Fruit fly (Drosophila melanogaster) whole organism, embryonic: Measurements from ENCODE around the gene Bet5.

Experiments
- Blimp-1 ChIP-seq: fragments of 200-800 bp; sonication (Bioruptor generic); optimal IDR thresholded peaks from 3 replicates; lab custom pipeline; 2018; ENCODE audit warnings: missing biosample characterization, missing genetic modification characterization, mild to moderate bottlenecking, moderate library complexity, missing genetic modification reagents
- CG10366 ChIP-seq: fragments of 200-800 bp; sonication (Bioruptor generic); IDR thresholded peaks from 2 replicates; pipeline ENCODE4 v1.3.6; 2022; ENCODE audit warnings: missing biosample characterization, missing genetic modification characterization
- CG10565 ChIP-seq: fragments of 200-800 bp; sonication (Bioruptor generic); optimal IDR thresholded peaks from 3 replicates; lab custom pipeline; 2016; ENCODE audit warnings: missing biosample characterization, mild to moderate bottlenecking, missing genetic modification characterization
- CG11398 ChIP-seq: fragments of 200-800 bp; sonication (Bioruptor generic); optimal IDR thresholded peaks from 2 replicates; lab custom pipeline; 2016; ENCODE audit warnings: missing biosample characterization, missing genetic modification characterization
- CG11723 ChIP-seq: fragments of 200-800 bp; sonication (Bioruptor generic); optimal IDR thresholded peaks from 2 replicates; lab custom pipeline; 2017; ENCODE audit warnings: missing biosample characterization, mild to moderate bottlenecking, missing genetic modification characterization
- CG13287 ChIP-seq: fragments of 200-800 bp; sonication (Bioruptor generic); IDR thresholded peaks from 2 replicates; pipeline ENCODE4 v1.3.6; 2022; ENCODE audit warnings: missing biosample characterization, missing genetic modification characterization; ENCODE audit not compliant: partially characterized antibody
- CG13894 ChIP-seq: fragments of 200-800 bp; sonication (Bioruptor generic); optimal IDR thresholded peaks from 3 replicates; lab custom pipeline; 2018; ENCODE audit warnings: missing biosample characterization, mild to moderate bottlenecking, missing genetic modification characterization, moderate library complexity
- CG15269 ChIP-seq: fragments of 200-800 bp; sonication (Bioruptor generic); optimal IDR thresholded peaks from 2 replicates; lab custom pipeline; 2018; ENCODE audit warnings: missing biosample characterization, mild to moderate bottlenecking, missing genetic modification characterization, moderate library complexity
- CG1647 ChIP-seq: fragments of 200-800 bp; sonication (Bioruptor generic); optimal IDR thresholded peaks from 3 replicates; lab custom pipeline; 2016; ENCODE audit warnings: missing biosample characterization, missing genetic modification characterization
- CG16813 ChIP-seq: fragments of 200-800 bp; sonication (Bioruptor generic); IDR thresholded peaks from 3 replicates; pipeline ENCODE4 v1.3.6; 2022; ENCODE audit warnings: missing biosample characterization, missing genetic modification characterization; ENCODE audit not compliant: partially characterized antibody
- CG18011 ChIP-seq: fragments of 200-800 bp; sonication (Bioruptor generic); optimal IDR thresholded peaks from 2 replicates; lab custom pipeline; 2017; ENCODE audit warnings: missing biosample characterization, missing genetic modification characterization, mild to moderate bottlenecking, moderate library complexity, missing genotype
- CG2889 ChIP-seq: fragments of 200-800 bp; sonication (Bioruptor generic); IDR thresholded peaks from 3 replicates; pipeline ENCODE4 v1.3.6; 2022; ENCODE audit warnings: missing biosample characterization, missing genetic modification characterization
- CG31365 ChIP-seq: fragments of 200-800 bp; sonication (Bioruptor generic); optimal IDR thresholded peaks from 2 replicates; lab custom pipeline; 2018; ENCODE audit warnings: missing biosample characterization, mild to moderate bottlenecking, missing genetic modification characterization
- CG3163 ChIP-seq: fragments of 200-800 bp; sonication (Bioruptor generic); optimal IDR thresholded peaks from 3 replicates; lab custom pipeline; 2016; ENCODE audit warnings: missing biosample characterization, missing genetic modification characterization
- CG32532 ChIP-seq: fragments of 200-800 bp; sonication (Bioruptor generic); IDR thresholded peaks from 2 replicates; pipeline ENCODE4 v1.3.6; 2022; ENCODE audit warnings: missing biosample characterization, missing genetic modification characterization
- CG42726 ChIP-seq: fragments of 200-800 bp; sonication (Bioruptor generic); IDR thresholded peaks from 2 replicates; pipeline ENCODE4 v1.3.6; 2022; ENCODE audit warnings: missing biosample characterization, missing genetic modification characterization; ENCODE audit not compliant: partially characterized antibody
- CG4730 ChIP-seq: fragments of 200-800 bp; sonication (Bioruptor generic); IDR thresholded peaks from 2 replicates; pipeline ENCODE4 v1.3.6; 2022; ENCODE audit warnings: missing biosample characterization, missing genetic modification characterization
- CG5245 ChIP-seq: fragments of 200-800 bp; sonication (Bioruptor generic); optimal IDR thresholded peaks from 3 replicates; lab custom pipeline; 2016; ENCODE audit warnings: missing biosample characterization, missing genetic modification characterization
- CG6254 ChIP-seq: fragments of 200-800 bp; sonication (Bioruptor generic); optimal IDR thresholded peaks from 3 replicates; lab custom pipeline; 2017; ENCODE audit warnings: mild to moderate bottlenecking, missing biosample characterization, missing genetic modification reagents, missing genetic modification characterization
- CG6654 ChIP-seq: fragments of 200-800 bp; sonication (Bioruptor generic); optimal IDR thresholded peaks from 2 replicates; lab custom pipeline; 2017; ENCODE audit warnings: missing biosample characterization, mild to moderate bottlenecking, missing genetic modification characterization
- CG6791 ChIP-seq: fragments of 200-800 bp; sonication (Bioruptor generic); IDR thresholded peaks from 3 replicates; pipeline ENCODE4 v1.3.6; 2022; ENCODE audit warnings: missing biosample characterization, missing genetic modification characterization; ENCODE audit not compliant: partially characterized antibody
- CG6813 ChIP-seq: fragments of 200-800 bp; sonication (Bioruptor generic); optimal IDR thresholded peaks from 2 replicates; lab custom pipeline; 2017; ENCODE audit warnings: missing biosample characterization, missing genetic modification characterization, mild to moderate bottlenecking, moderate library complexity, missing genetic modification reagents
- CG8281 ChIP-seq: fragments of 200-800 bp; sonication (Bioruptor generic); optimal IDR thresholded peaks from 2 replicates; lab custom pipeline; 2018; ENCODE audit warnings: missing biosample characterization, mild to moderate bottlenecking, missing genetic modification characterization, moderate library complexity
- CG8290 ChIP-seq, 3 experiments: fragments of 200-800 bp; sonication (Bioruptor generic); optimal IDR thresholded peaks; 2 replicates each; lab custom pipeline; 2016 to 2019; ENCODE audit warnings: missing biosample characterization in 3 of 3, missing genetic modification characterization in 3 of 3, mild to moderate bottlenecking in 2 of 3, moderate library complexity in 1 of 3
- CG8765 ChIP-seq: fragments of 200-800 bp; sonication (Bioruptor generic); IDR thresholded peaks from 2 replicates; pipeline ENCODE4 v1.3.6; 2022; ENCODE audit warnings: missing biosample characterization, missing genetic modification characterization
- CTCF ChIP-seq: fragments of 200-800 bp; sonication (Bioruptor generic); optimal IDR thresholded peaks from 2 replicates; lab custom pipeline; 2017; ENCODE audit warnings: missing biosample characterization, mild to moderate bottlenecking, missing genetic modification characterization, moderate library complexity
- Ets65A ChIP-seq: fragments of 200-800 bp; sonication (Bioruptor generic); peaks from one replicate; lab custom pipeline; 2016; ENCODE audit warnings: missing biosample characterization, missing genetic modification characterization
- HLH4C ChIP-seq: fragments of 200-800 bp; sonication (Bioruptor generic); IDR thresholded peaks from 3 replicates; pipeline ENCODE4 v1.3.6; 2022; ENCODE audit warnings: missing biosample characterization, missing genetic modification characterization; ENCODE audit not compliant: partially characterized antibody
- HmgD ChIP-seq: fragments of 200-800 bp; sonication (Bioruptor generic); optimal IDR thresholded peaks from 3 replicates; lab custom pipeline; 2016; ENCODE audit warnings: missing biosample characterization, missing genetic modification characterization
- Hr39 ChIP-seq: fragments of >200 bp; optimal IDR thresholded peaks from 2 replicates; lab custom pipeline; 2017
- MBD-R2 ChIP-seq: fragments of 200-800 bp; sonication (Bioruptor generic); IDR thresholded peaks from 2 replicates; pipeline ENCODE4 v1.3.6; 2022; ENCODE audit warnings: missing biosample characterization, missing genetic modification characterization
- Med ChIP-seq: fragments of 200-800 bp; sonication (Bioruptor generic); peaks from one replicate; lab custom pipeline; 2016; ENCODE audit warnings: missing biosample characterization, missing genetic modification characterization, mild to moderate bottlenecking, inconsistent platforms, moderate library complexity
- Mes4 ChIP-seq: fragments of 200-800 bp; sonication (Bioruptor generic); optimal IDR thresholded peaks from 2 replicates; lab custom pipeline; 2016; ENCODE audit warnings: missing biosample characterization, missing genetic modification characterization
- NC2α ChIP-seq: fragments of 200-800 bp; sonication (Bioruptor generic); optimal IDR thresholded peaks from 2 replicates; lab custom pipeline; 2016; ENCODE audit warnings: missing biosample characterization, missing genetic modification characterization
- Opbp ChIP-seq: fragments of 200-800 bp; sonication (Bioruptor generic); IDR thresholded peaks from 3 replicates; pipeline ENCODE4 v1.3.6; 2022; ENCODE audit warnings: missing biosample characterization, missing genetic modification characterization; ENCODE audit not compliant: partially characterized antibody
- Sin3A ChIP-seq: fragments of >200 bp; optimal IDR thresholded peaks from 2 replicates; lab custom pipeline; 2018
- amos ChIP-seq: fragments of 200-800 bp; sonication (Bioruptor generic); IDR thresholded peaks from 2 replicates; pipeline ENCODE4 v1.3.6; 2022; ENCODE audit warnings: missing biosample characterization, missing genetic modification characterization; ENCODE audit not compliant: partially characterized antibody
- ase ChIP-seq: fragments of 200-800 bp; sonication (Bioruptor generic); IDR thresholded peaks from 3 replicates; pipeline ENCODE4 v1.3.6; 2022; ENCODE audit warnings: missing biosample characterization, missing genetic modification characterization
- bbx ChIP-seq: fragments of 200-800 bp; sonication (Bioruptor generic); IDR thresholded peaks from 2 replicates; pipeline ENCODE4 v1.3.6; 2022; ENCODE audit warnings: missing biosample characterization, missing genetic modification characterization; ENCODE audit not compliant: partially characterized antibody
- bsh ChIP-seq, 2 experiments: fragments of 200-800 bp; sonication (Bioruptor generic); optimal IDR thresholded peaks; 2 replicates each; lab custom pipeline; 2017 to 2018; ENCODE audit warnings: mild to moderate bottlenecking in 2 of 2, missing biosample characterization in 2 of 2, missing genetic modification characterization in 2 of 2, moderate library complexity in 1 of 2
- cas ChIP-seq: fragments of 200-800 bp; sonication (Bioruptor generic); IDR thresholded peaks from 2 replicates; pipeline ENCODE4 v1.3.6; 2022; ENCODE audit warnings: missing biosample characterization, missing genetic modification characterization
- gce ChIP-seq: fragments of 200-800 bp; sonication (Bioruptor generic); IDR thresholded peaks from 3 replicates; pipeline ENCODE4 v1.3.6; 2022; ENCODE audit warnings: missing biosample characterization, missing genetic modification characterization
- insv ChIP-seq, 2 experiments: fragments of 200-800 bp; sonication (Bioruptor generic); optimal IDR thresholded peaks; 3 replicates each; lab custom pipeline; 2016 to 2018; ENCODE audit warnings: missing biosample characterization in 2 of 2, missing genetic modification characterization in 2 of 2
- lov ChIP-seq, 2 experiments: fragments of 200-800 bp in 1 of 2; fragments of >200 bp in 1 of 2; sonication (Bioruptor generic) in 1 of 2; IDR thresholded peaks in 1 of 2; optimal IDR thresholded peaks in 1 of 2; 2 replicates in 1 of 2; 3 replicates in 1 of 2; pipeline versions ENCODE4 v1.3.6 to Lab custom; 2017 to 2022; ENCODE audit warnings: missing biosample characterization in 1 of 2, missing genetic modification characterization in 1 of 2
- otp ChIP-seq: fragments of 200-800 bp; sonication (Bioruptor generic); IDR thresholded peaks from 3 replicates; pipeline ENCODE4, ENCODE4 v1.3.6; 2022; ENCODE audit warnings: missing biosample characterization, missing genetic modification characterization
- pita ChIP-seq: fragments of 200-800 bp; sonication (Bioruptor generic); optimal IDR thresholded peaks from 2 replicates; lab custom pipeline; 2017; ENCODE audit warnings: missing biosample characterization, mild to moderate bottlenecking, missing genetic modification characterization
- pum ChIP-seq: fragments of 200-800 bp; sonication (Bioruptor generic); optimal IDR thresholded peaks from 2 replicates; lab custom pipeline; 2016; ENCODE audit warnings: missing biosample characterization, missing genetic modification characterization
- schlank ChIP-seq: fragments of 200-800 bp; sonication (Bioruptor generic); optimal IDR thresholded peaks from 2 replicates; lab custom pipeline; 2018; ENCODE audit warnings: missing biosample characterization, mild to moderate bottlenecking, missing genetic modification characterization
- slbo ChIP-seq: fragments of 200-800 bp; sonication (Bioruptor generic); IDR thresholded peaks from 2 replicates; pipeline ENCODE4 v1.3.6; 2022; ENCODE audit warnings: missing biosample characterization, missing genetic modification characterization
- tx ChIP-seq: fragments of 200-800 bp; sonication (Bioruptor generic); optimal IDR thresholded peaks from 2 replicates; lab custom pipeline; 2016; ENCODE audit warnings: missing biosample characterization, missing genetic modification characterization

Gene Bet5

DNA sequence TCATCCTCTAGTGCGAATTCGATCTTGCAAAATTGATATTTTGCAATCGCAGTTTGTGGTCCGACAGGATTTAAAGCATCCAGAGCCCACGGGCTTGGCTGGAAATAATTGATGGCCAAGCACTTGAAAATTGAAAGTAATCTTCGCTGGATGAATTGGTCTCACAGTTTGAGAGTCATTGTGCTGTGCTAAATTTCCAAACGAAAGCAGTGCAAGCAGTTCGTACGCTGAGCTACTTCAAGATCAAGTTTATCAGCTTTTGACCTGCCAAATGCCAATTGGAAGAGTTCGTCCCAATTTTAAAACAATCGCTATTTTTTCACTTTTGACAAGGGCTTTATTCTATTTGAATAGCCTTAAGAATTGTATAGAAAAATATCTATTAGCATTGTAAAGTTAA is 26.2 kb upstream of the Bet5 start (continued):
- TF ChIP-seq insv (GFP tag; optimal IDR thresholded peaks at IDR 0.05; lab: Kevin White, UChicago) (peak in 1 of 2 experiments; percentile 71), CG6791 (GFP tag; lab: Robert Waterston, UW) (peak; percentile 65; the same call in 2 of the 3 replicates), CG15269 (tag; lab: Kevin White, UChicago) (no peak), slbo (GFP tag; lab: Robert Waterston, UW) (no peak), CG2889 (GFP tag; lab: Robert Waterston, UW) (no peak), MBD-R2 (peak; percentile 16; the same call in 1 of the 2 replicates), CG8281 (no peak), Opbp (GFP tag; lab: Robert Waterston, UW) (peak; percentile 33; the same call in 1 of the 3 replicates), CG18011 (GFP tag; lab: Kevin White, UChicago) (peak; percentile 55), CG16813 (0 out of 3 replicates have a peak, but pooled peaks have one; percentile 29), CG8290 (GFP tag; optimal IDR thresholded peaks at IDR 0.05; lab: Kevin White, UChicago) (no peak), CG8290 (tag; optimal IDR thresholded peaks at IDR 0.05; lab: Kevin White, UChicago) (peak in 1 of 2 experiments; percentile 47), CG31365 (tag; lab: Kevin White, UChicago) (peak; percentile 95), CG6654 (peak; percentile 98), amos (GFP tag; lab: Robert Waterston, UW) (peak; percentile 18; the same call in 1 of the 2 replicates), HLH4C (GFP tag; lab: Robert Waterston, UW) (peak; percentile 30; the same call in 1 of the 3 replicates), CTCF (GFP tag; lab: Kevin White, UChicago) (peak; percentile 53), CG32532 (GFP tag; lab: Robert Waterston, UW) (0 out of 2 replicates have a peak, but pooled peaks have one; percentile 24), CG10366 (GFP tag; lab: Robert Waterston, UW) (no peak), HmgD (peak; percentile 3), Med (GFP tag; lab: Kevin White, UChicago) (peak; percentile 36), Blimp-1 (peak; percentile 56), NC2α (GFP tag; lab: Kevin White, UChicago) (no peak), CG1647 (GFP tag; lab: Kevin White, UChicago) (no peak), gce (GFP tag; lab: Robert Waterston, UW) (no peak), CG5245 (GFP tag; lab: Kevin White, UChicago) (no peak), cas (GFP tag; lab: Robert Waterston, UW) (no peak), CG3163 (no peak), Sin3A (lab: Kevin White, UChicago) (no peak), bbx (GFP tag; lab: Robert Waterston, UW) (0 out of 2 replicates have a peak, but pooled peaks have one; percentile 22), CG8765 (GFP tag; lab: Robert Waterston, UW) (no peak), CG11398 (GFP tag; lab: Kevin White, UChicago) (no peak), pita (GFP tag; lab: Kevin White, UChicago) (peak; percentile 12), CG42726 (0 out of 2 replicates have a peak, but pooled peaks have one; percentile 34), CG10565 (GFP tag; lab: Kevin White, UChicago) (no peak)

DNA sequence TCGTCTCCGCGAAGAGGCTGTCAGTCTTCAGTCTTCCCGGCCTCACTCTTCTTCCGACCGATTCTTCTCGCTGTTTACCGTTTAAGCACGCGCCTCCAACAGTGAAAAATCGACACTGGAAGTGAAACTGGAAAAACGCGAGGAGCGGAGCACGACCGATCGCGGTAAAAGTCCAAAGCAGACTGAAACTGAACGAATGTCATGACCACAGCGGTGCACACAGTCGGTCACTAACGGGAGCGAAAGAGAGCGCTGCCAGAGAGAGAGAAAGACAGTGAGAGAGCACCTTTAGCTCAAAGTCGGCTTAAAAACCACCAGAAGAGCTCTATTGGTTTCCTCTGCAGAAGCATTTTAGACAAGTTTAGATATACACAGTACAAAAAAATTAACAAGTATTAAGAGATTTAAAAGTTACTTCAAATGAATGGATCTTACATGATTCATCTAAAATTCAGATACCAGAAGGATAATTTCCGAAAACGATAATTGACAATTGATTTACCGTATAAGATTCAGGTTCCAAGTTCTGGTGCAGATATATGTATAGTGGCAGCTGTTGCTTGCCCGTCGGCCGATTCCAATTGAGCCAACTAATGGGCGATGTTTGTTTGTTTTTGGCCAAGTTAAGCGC is 19.6 kb upstream of the Bet5 start, which contains the start of gene CG11498:
Gene CG11498 (minus strand): TSS at position 162 of the 631 bp plus-strand sequence.
- TF ChIP-seq Hr39 (lab: Kevin White, UChicago) (no peak), ase (GFP tag; lab: Robert Waterston, UW) (no peak), CG4730 (GFP tag; lab: Robert Waterston, UW) (no peak), schlank (no peak), Ets65A (GFP tag; lab: Kevin White, UChicago) (no peak), tx (GFP tag; lab: Kevin White, UChicago) (no peak), CG6813 (no peak), CG6791 (GFP tag; lab: Robert Waterston, UW) (peak; percentile 41; the same call in 1 of the 3 replicates), Mes4 (no peak), CG13894 (tag; lab: Kevin White, UChicago) (no peak), pum (no peak), CG13287 (peak; percentile 11; the same call in 1 of the 2 replicates), otp (GFP tag; lab: Robert Waterston, UW) (0 out of 3 replicates have a peak, but pooled peaks have one; percentile 3), lov (optimal IDR thresholded peaks at IDR 0.05; lab: Kevin White, UChicago) (no peak), lov (GFP tag; IDR thresholded peaks at IDR 0.05; lab: Robert Waterston, UW) (no peak), CG6254 (GFP tag; lab: Kevin White, UChicago) (no peak), CG11723 (GFP tag; lab: Kevin White, UChicago) (no peak), bsh (GFP tag; optimal IDR thresholded peaks at IDR 0.05; lab: Kevin White, UChicago) (no peak)
